Fruit fly (Drosophila melanogaster): ENCODE measurements around the gene Naa30B.

Gene Naa30B

dm6 chr3L:1489523-1489922, 17.7 kb upstream of the Naa30B start, which contains the start of gene stet (continued):
- TF ChIP-seq MESR4 (GFP tag; optimal IDR thresholded peaks at IDR 0.05) (no peak), CG32767 (GFP tag; IDR thresholded peaks at IDR 0.05) (no peak), Elba2 (GFP tag; optimal IDR thresholded peaks at IDR 0.05) (no peak), yki (optimal IDR thresholded peaks at IDR 0.05) (no peak), Hr51 (GFP tag; optimal IDR thresholded peaks at IDR 0.05) (no peak), CG8089 (GFP tag; optimal IDR thresholded peaks at IDR 0.05) (no peak), B-H2 (GFP tag; optimal IDR thresholded peaks at IDR 0.05) (no peak), CG8924 (tag; optimal IDR thresholded peaks at IDR 0.05) (no peak), CG2120 (GFP tag; optimal IDR thresholded peaks at IDR 0.05) (no peak), CG17912 (GFP tag; optimal IDR thresholded peaks at IDR 0.05) (no peak), CG4820 (GFP tag; optimal IDR thresholded peaks at IDR 0.05) (no peak), Awh (GFP tag; IDR thresholded peaks at IDR 0.05) (peak; percentile 17; the same call in 1 of the 2 replicates), sna (GFP tag; IDR thresholded peaks at IDR 0.05; ENCODE audit: partially characterized antibody) (no peak), CG10462 (GFP tag; optimal IDR thresholded peaks at IDR 0.05) (no peak), unc-4 (GFP tag; IDR thresholded peaks at IDR 0.05; ENCODE audit: partially characterized antibody) (0 out of 2 replicates have a peak, but pooled peaks have one; percentile 18), her (GFP tag; optimal IDR thresholded peaks at IDR 0.05) (no peak), Dll (GFP tag; IDR thresholded peaks at IDR 0.05; ENCODE audit: partially characterized antibody) (no peak), h (optimal IDR thresholded peaks at IDR 0.05) (no peak), CG16815 (GFP tag; optimal IDR thresholded peaks at IDR 0.05) (no peak), CG34422 (GFP tag; IDR thresholded peaks at IDR 0.05) (no peak), Adf1 (GFP tag; IDR thresholded peaks at IDR 0.05) (no peak), H15 (GFP tag; IDR thresholded peaks at IDR 0.05) (no peak), dimm (GFP tag; IDR thresholded peaks at IDR 0.05) (no peak), pb (GFP tag; optimal IDR thresholded peaks at IDR 0.05) (no peak), klu (GFP tag; IDR thresholded peaks at IDR 0.05) (no peak), crol (GFP tag; IDR thresholded peaks at IDR 0.05) (peak; percentile 94), Optix (GFP tag; IDR thresholded peaks at IDR 0.05) (0 out of 3 replicates have a peak, but pooled peaks have one; percentile 35), dpn (GFP tag; optimal IDR thresholded peaks at IDR 0.05) (no peak), CG31388 (GFP tag; optimal IDR thresholded peaks at IDR 0.05) (no peak), Nf-YC (tag; optimal IDR thresholded peaks at IDR 0.05) (no peak), grau (tag; optimal IDR thresholded peaks at IDR 0.05) (no peak), CG43689 (GFP tag; IDR thresholded peaks at IDR 0.05) (no peak), ci (GFP tag; IDR thresholded peaks at IDR 0.05) (peak; percentile 43; the same call in 1 of the 3 replicates), pros (GFP tag; optimal IDR thresholded peaks at IDR 0.05) (no peak), fu2 (GFP tag; optimal IDR thresholded peaks at IDR 0.05) (no peak), CG33213 (GFP tag; optimal IDR thresholded peaks at IDR 0.05) (no peak), CG3726 (GFP tag; IDR thresholded peaks at IDR 0.05) (no peak), croc (GFP tag; conservative IDR thresholded peaks at IDR 0.05) (no peak), hb (GFP tag; IDR thresholded peaks at IDR 0.05; ENCODE audit: partially characterized antibody) (no peak), lov (optimal IDR thresholded peaks at IDR 0.05) (no peak), lov (GFP tag; IDR thresholded peaks at IDR 0.05) (no peak), CG3838 (GFP tag; optimal IDR thresholded peaks at IDR 0.05) (no peak), insv (GFP tag; optimal IDR thresholded peaks at IDR 0.05) (no peak), dan (GFP tag; IDR thresholded peaks at IDR 0.05) (no peak), CG11456 (GFP tag; IDR thresholded peaks at IDR 0.05) (peak; percentile 27; the same call in 1 of the 3 replicates), trem (tag; optimal IDR thresholded peaks at IDR 0.05) (no peak), CG1603 (tag; optimal IDR thresholded peaks at IDR 0.05) (no peak), fru (optimal IDR thresholded peaks at IDR 0.05) (no peak), CG10366 (GFP tag; IDR thresholded peaks at IDR 0.05) (no peak), Gsc (GFP tag; IDR thresholded peaks at IDR 0.05) (no peak), HHEX (GFP tag; optimal IDR thresholded peaks at IDR 0.05) (no peak), ttk (GFP tag; IDR thresholded peaks at IDR 0.05) (0 out of 2 replicates have a peak, but pooled peaks have one; percentile 33), Drgx (GFP tag; IDR thresholded peaks at IDR 0.05) (no peak; the same call in 1 of the 2 replicates), CG17612 (GFP tag; IDR thresholded peaks at IDR 0.05) (no peak)

Data from whole organism, embryonic.